Worm (Caenorhabditis elegans) whole organism, L3 larva: ENCODE data around the gene B0336.13.

Experiments
- ceh-82 ChIP-seq: fragments of 150-350 bp; optimal IDR thresholded peaks from 2 replicates; lab custom pipeline; 2014; ENCODE audit warnings: missing biosample characterization, missing genetic modification characterization
- daf-12 ChIP-seq: fragments of 150-350 bp; optimal IDR thresholded peaks from 2 replicates; lab custom pipeline; 2014; ENCODE audit warnings: missing biosample characterization, missing genetic modification reagents, missing genetic modification characterization
- egl-5 ChIP-seq: fragments of 150-350 bp; optimal IDR thresholded peaks from 2 replicates; lab custom pipeline; 2017; ENCODE audit warnings: missing biosample characterization, missing genetic modification reagents, missing genetic modification characterization, inconsistent platforms
- fkh-2 ChIP-seq: fragments of 150-350 bp; optimal IDR thresholded peaks from 2 replicates; lab custom pipeline; 2014; ENCODE audit warnings: missing biosample characterization, missing genetic modification reagents, missing genetic modification characterization
- nhr-43 ChIP-seq: sonication (generic microtip); optimal IDR thresholded peaks from 2 replicates; lab custom pipeline; 2016; ENCODE audit warnings: mild to moderate bottlenecking, missing genetic modification characterization, missing compliant biosample characterization; ENCODE audit not compliant: poor library complexity, severe bottlenecking
- snpc-4 ChIP-seq: fragments of 150-350 bp; optimal IDR thresholded peaks from 2 replicates; lab custom pipeline; 2014; ENCODE audit warnings: missing biosample characterization, missing genetic modification characterization
- ztf-4 ChIP-seq: fragments of 150-350 bp; optimal IDR thresholded peaks from 2 replicates; lab custom pipeline; 2014; ENCODE audit warnings: missing biosample characterization, missing genetic modification characterization

DNA sequence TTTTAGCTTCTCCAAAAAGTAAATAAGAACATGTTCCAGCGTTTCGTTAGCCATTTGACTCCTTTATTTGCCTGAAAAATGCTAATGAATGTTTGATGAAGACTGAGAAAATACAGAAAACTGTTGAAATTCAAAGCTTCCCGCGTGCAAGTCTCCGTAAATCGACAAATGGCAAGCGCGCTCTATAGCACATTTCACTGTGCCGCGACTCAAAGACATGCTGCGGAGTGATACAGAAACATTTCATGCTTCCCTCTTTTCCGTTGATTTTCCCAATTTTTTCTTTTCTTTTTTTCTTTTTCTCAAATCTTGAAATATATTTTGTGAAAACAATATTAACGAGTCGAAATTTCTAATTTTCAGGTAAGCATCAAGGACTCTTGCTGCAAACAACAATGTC is 14.9 kb upstream of the B0336.13 start, which contains the start of the genes ska-3 and rps-12:
- peak; percentile 98 for TF ChIP-seq nhr-43 (tag; lab: Kevin White, UChicago)
- TF ChIP-seq daf-12 (tag; lab: Kevin White, UChicago) = peak; percentile 75
- peak; percentile 54 for TF ChIP-seq fkh-2 (tag; lab: Kevin White, UChicago)
- peak; percentile 92 for TF ChIP-seq ztf-4 (tag; lab: Kevin White, UChicago)
- peak; percentile 95 for TF ChIP-seq ceh-82 (tag; lab: Kevin White, UChicago)
- TF ChIP-seq egl-5 (tag; lab: Kevin White, UChicago) = peak; percentile 98
- peak; percentile 94 for TF ChIP-seq snpc-4
